Worm (Caenorhabditis elegans): ENCODE results near the gene grl-14.

The grl-14 gene

DNA sequence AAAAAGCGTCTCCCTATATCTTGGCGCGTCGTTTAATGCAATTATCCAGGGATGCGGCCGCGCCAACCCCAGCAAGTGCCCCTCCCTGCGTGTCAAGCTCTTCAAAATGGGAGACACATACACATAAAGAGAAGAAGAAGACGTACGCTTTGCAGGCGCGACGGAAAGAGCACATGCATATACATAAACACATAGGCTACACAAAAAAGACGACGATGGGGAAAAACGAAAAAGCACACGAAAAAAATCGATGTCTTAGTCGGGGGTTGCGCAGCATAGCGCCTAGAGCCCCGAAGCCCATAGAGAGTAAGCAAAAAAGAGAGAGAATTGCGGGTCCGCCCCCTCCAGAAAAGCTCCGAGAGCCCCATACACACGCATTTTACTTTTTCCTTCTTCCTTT lies 36.3 kb upstream of the grl-14 start, which contains the start of gene tpan-1 (continued):
- TF ChIP-seq nhr-47 (tag; optimal IDR thresholded peaks at IDR 0.05), result peak; percentile 68
- TF ChIP-seq F16B12.6 (tag; optimal IDR thresholded peaks at IDR 0.05), result no peak
- TF ChIP-seq hlh-4 (tag; optimal IDR thresholded peaks at IDR 0.05), result no peak
- TF ChIP-seq hlh-17 (GFP tag; optimal IDR thresholded peaks at IDR 0.05; ENCODE audit: borderline replicate concordance), result no peak
- no peak for TF ChIP-seq unc-98 (GFP tag; IDR thresholded peaks at IDR 0.05)
- no peak for TF ChIP-seq aly-2 (tag; optimal IDR thresholded peaks at IDR 0.05)
- no peak for TF ChIP-seq egl-27 (tag; optimal IDR thresholded peaks at IDR 0.05)
- TF ChIP-seq lsy-2 (tag; optimal IDR thresholded peaks at IDR 0.05), result peak in 1 of 2 experiments; percentile 49
- no peak for TF ChIP-seq elt-2 (tag; optimal IDR thresholded peaks at IDR 0.05)
- no peak for TF ChIP-seq ets-5 (GFP tag; IDR thresholded peaks at IDR 0.05)
- TF ChIP-seq nhr-90 (tag; optimal IDR thresholded peaks at IDR 0.05; ENCODE audit: poor library complexity), result no peak
- TF ChIP-seq jun-1 (tag; optimal IDR thresholded peaks at IDR 0.05), result no peak
- TF ChIP-seq rnt-1 (tag; optimal IDR thresholded peaks at IDR 0.05), result no peak
- TF ChIP-seq zag-1 (tag; optimal IDR thresholded peaks at IDR 0.05), result no peak
- peak; percentile 36; the same call in 1 of the 2 replicates for TF ChIP-seq nhr-19 (GFP tag; conservative IDR thresholded peaks at IDR 0.05)
- TF ChIP-seq ceh-90 (tag; optimal IDR thresholded peaks at IDR 0.05), result no peak
- no peak for TF ChIP-seq nhr-84 (tag; optimal IDR thresholded peaks at IDR 0.05)
- peak; percentile 68 for TF ChIP-seq nhr-71 (tag; optimal IDR thresholded peaks at IDR 0.05)
- TF ChIP-seq lin-35 (GFP tag; optimal IDR thresholded peaks at IDR 0.05), result peak in 1 of 2 experiments; percentile 45
- no peak for TF ChIP-seq fkh-4 (tag; optimal IDR thresholded peaks at IDR 0.05; ENCODE audit: borderline replicate concordance)
- no peak for TF ChIP-seq nhr-85 (tag)
- TF ChIP-seq ceh-82 (tag; optimal IDR thresholded peaks at IDR 0.05), result peak; percentile 7 to 81 (median 50)
- no peak for TF ChIP-seq sptf-1 (tag; optimal IDR thresholded peaks at IDR 0.05)
- peak; percentile 40 for TF ChIP-seq isw-1 (GFP tag; IDR thresholded peaks at IDR 0.05)
- peak; percentile 62 for TF ChIP-seq unc-86 (tag; optimal IDR thresholded peaks at IDR 0.05)
- no peak for TF ChIP-seq unc-62 (GFP tag; optimal IDR thresholded peaks at IDR 0.05)
- TF ChIP-seq ama-1 (optimal IDR thresholded peaks at IDR 0.05), result no peak
- no peak for TF ChIP-seq alr-1 (tag; optimal IDR thresholded peaks at IDR 0.05; ENCODE audit: borderline replicate concordance)
- no peak for TF ChIP-seq ztf-4 (tag; optimal IDR thresholded peaks at IDR 0.05)
- peak; percentile 82 for TF ChIP-seq fkh-10 (GFP tag; optimal IDR thresholded peaks at IDR 0.05)
- TF ChIP-seq pag-3 (tag; optimal IDR thresholded peaks at IDR 0.05; ENCODE audit: borderline replicate concordance, insufficient read depth), result no peak
- TF ChIP-seq Y116A8C.19 (tag; optimal IDR thresholded peaks at IDR 0.05; ENCODE audit: borderline replicate concordance), result no peak
- TF ChIP-seq pax-3 (tag; optimal IDR thresholded peaks at IDR 0.05), result peak; percentile 25
- no peak for TF ChIP-seq C16A3.4 (tag; optimal IDR thresholded peaks at IDR 0.05)

DNA sequence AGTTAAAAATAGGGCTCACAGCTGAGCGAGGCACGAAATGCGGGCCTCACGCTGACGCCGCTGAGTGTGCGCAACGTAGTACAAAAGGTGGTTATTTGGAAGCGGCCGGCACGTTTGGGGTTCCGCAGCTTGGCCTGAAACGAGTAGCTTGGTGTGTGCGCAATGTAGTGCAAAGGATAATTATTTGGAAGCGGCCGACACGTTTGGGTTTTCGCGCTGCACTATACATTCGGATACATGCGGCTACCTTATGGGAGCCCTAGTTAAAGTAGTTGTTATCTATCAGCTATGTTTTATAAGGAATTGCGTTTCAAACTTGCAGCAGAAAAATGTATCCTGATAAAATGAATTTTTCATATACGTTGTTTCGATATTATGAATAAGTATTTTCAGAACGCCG lies 35.3 kb upstream of the grl-14 start, which contains the start of gene Y44A6D.1:
TSS of gene Y44A6D.1 (minus strand) at position 23 of the 400 bp plus-strand sequence.
- TF ChIP-seq lir-3 (tag; optimal IDR thresholded peaks at IDR 0.05; ENCODE audit: poor library complexity), result no peak
- TF ChIP-seq sup-37 (GFP tag; optimal IDR thresholded peaks at IDR 0.05), result no peak
- peak; percentile 14 for TF ChIP-seq nhr-47 (tag; optimal IDR thresholded peaks at IDR 0.05)
- peak; percentile 61 for TF ChIP-seq snpc-4 (tag; optimal IDR thresholded peaks at IDR 0.05)
- TF ChIP-seq grh-1 (GFP tag; IDR thresholded peaks at IDR 0.05), result peak; percentile 24; the same call in 1 of the 2 replicates

DNA sequence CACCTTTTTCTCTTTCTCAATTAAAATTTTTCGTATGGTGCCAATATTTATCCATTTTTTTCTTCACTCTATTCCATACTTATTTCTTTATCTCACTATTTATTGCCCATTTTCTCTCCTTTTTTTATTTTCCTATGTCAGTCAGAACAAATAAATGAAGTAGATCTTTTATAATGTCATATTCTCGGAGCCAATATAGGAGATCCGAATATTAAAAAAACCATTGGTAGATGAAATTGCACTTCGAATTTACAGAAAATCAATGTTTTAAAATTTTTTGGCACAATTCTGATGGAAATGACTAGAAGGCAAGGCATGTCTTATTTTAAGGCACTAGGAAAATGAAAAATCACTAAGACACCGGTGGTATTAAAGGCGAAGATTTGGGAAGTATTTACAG lies 34.7 kb upstream of the grl-14 start:
- TF ChIP-seq blmp-1 (tag; optimal IDR thresholded peaks at IDR 0.05) (no peak), lin-14 (GFP tag; optimal IDR thresholded peaks at IDR 0.05) (no peak), lin-35 (GFP tag; optimal IDR thresholded peaks at IDR 0.05) (no peak)

All from whole organism, L1 larva.